Fruit fly (Drosophila melanogaster): ENCODE results near the gene ema.
A peak's percentile ranks its signal among the peaks of the same experiment; 100 is the strongest.

Gene ema

DNA sequence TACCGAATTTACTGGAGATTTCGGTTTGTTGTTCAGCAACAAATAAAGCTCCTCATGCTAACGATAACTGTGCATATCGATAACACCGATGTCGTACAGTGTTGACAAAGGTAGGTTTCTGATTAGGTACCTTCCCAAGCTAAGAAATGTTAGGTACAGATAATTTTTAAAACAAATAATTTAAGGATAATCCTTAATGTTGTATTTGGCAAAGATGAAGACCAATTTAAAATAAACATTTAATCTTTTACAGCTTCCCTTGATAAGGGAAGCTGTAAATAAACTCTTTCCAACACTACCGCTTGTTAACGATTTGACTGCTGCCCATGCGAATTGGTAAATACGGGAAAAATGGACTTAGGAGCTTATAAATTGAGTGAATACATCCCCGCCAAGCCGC is 1.5 kb upstream of the ema start, which contains the start of the genes Ttc1 and CG14882 (continued):
- TF ChIP-seq CG9797 (GFP tag; optimal IDR thresholded peaks at IDR 0.05) (no peak), Sox102F (GFP tag; optimal IDR thresholded peaks at IDR 0.05) (no peak), CG4360 (GFP tag; IDR thresholded peaks at IDR 0.05) (peak; percentile 45; the same call in 1 of the 2 replicates), hbn (GFP tag; IDR thresholded peaks at IDR 0.05; ENCODE audit: partially characterized antibody) (peak; percentile 58), Trl (optimal IDR thresholded peaks at IDR 0.05) (no peak), Trl (GFP tag; optimal IDR thresholded peaks at IDR 0.05) (peak; percentile 88), CG5180 (GFP tag; optimal IDR thresholded peaks at IDR 0.05) (no peak), HmgZ (tag; optimal IDR thresholded peaks at IDR 0.05) (peak; percentile 83), Gsc (GFP tag; IDR thresholded peaks at IDR 0.05) (no peak), da (GFP tag; optimal IDR thresholded peaks at IDR 0.05) (peak; percentile 48), Sry-δ (GFP tag; optimal IDR thresholded peaks at IDR 0.05) (peak; percentile 49), Drgx (GFP tag; IDR thresholded peaks at IDR 0.05) (peak; percentile 85), pita (GFP tag; optimal IDR thresholded peaks at IDR 0.05) (no peak), lov (optimal IDR thresholded peaks at IDR 0.05) (no peak), lov (GFP tag; IDR thresholded peaks at IDR 0.05) (no peak), Myb (GFP tag; optimal IDR thresholded peaks at IDR 0.05) (peak; percentile 73), CG1603 (tag; optimal IDR thresholded peaks at IDR 0.05) (peak; percentile 70), YL-1 (GFP tag; optimal IDR thresholded peaks at IDR 0.05) (peak; percentile 38), CG17186 (GFP tag; optimal IDR thresholded peaks at IDR 0.05) (no peak), CG1024 (GFP tag; IDR thresholded peaks at IDR 0.05) (peak; percentile 12; the same call in 1 of the 2 replicates), vfl (GFP tag; optimal IDR thresholded peaks at IDR 0.05) (peak; percentile 84), CG3726 (GFP tag; IDR thresholded peaks at IDR 0.05) (peak; percentile 68; the same call in 2 of the 3 replicates), TFAM (GFP tag; optimal IDR thresholded peaks at IDR 0.05) (peak; percentile 1), btn (GFP tag; optimal IDR thresholded peaks at IDR 0.05) (peak; percentile 44), Ptx1 (GFP tag; IDR thresholded peaks at IDR 0.05) (peak; percentile 91), dmrt99B (tag; optimal IDR thresholded peaks at IDR 0.05) (no peak), CG12659 (GFP tag; optimal IDR thresholded peaks at IDR 0.05) (peak; percentile 93), dati (GFP tag; IDR thresholded peaks at IDR 0.05) (no peak), ATbp (GFP tag; optimal IDR thresholded peaks at IDR 0.05) (peak; percentile 78), Blimp-1 (GFP tag; optimal IDR thresholded peaks at IDR 0.05) (peak; percentile 64), jing (GFP tag; optimal IDR thresholded peaks at IDR 0.05) (peak; percentile 25), Ravus (GFP tag; IDR thresholded peaks at IDR 0.05) (peak; percentile 35; the same call in 1 of the 2 replicates), gsb-n (tag; optimal IDR thresholded peaks at IDR 0.05) (peak; percentile 74), sob (GFP tag; IDR thresholded peaks at IDR 0.05) (peak; percentile 88), HLH4C (GFP tag; IDR thresholded peaks at IDR 0.05; ENCODE audit: partially characterized antibody) (peak; percentile 56; the same call in 2 of the 3 replicates), fd64A (GFP tag; optimal IDR thresholded peaks at IDR 0.05) (no peak), CG15696 (tag; optimal IDR thresholded peaks at IDR 0.05) (peak; percentile 48), CG18619 (GFP tag; optimal IDR thresholded peaks at IDR 0.05) (peak; percentile 72), Abd-B (GFP tag; optimal IDR thresholded peaks at IDR 0.05) (no peak), CG6272 (GFP tag; IDR thresholded peaks at IDR 0.05) (peak; percentile 65; the same call in 1 of the 2 replicates), CG5953 (GFP tag; IDR thresholded peaks at IDR 0.05) (peak; percentile 81), gce (GFP tag; IDR thresholded peaks at IDR 0.05) (peak; percentile 13; the same call in 1 of the 3 replicates), CG17359 (tag; optimal IDR thresholded peaks at IDR 0.05) (peak; percentile 74), NK7.1 (GFP tag; optimal IDR thresholded peaks at IDR 0.05) (peak; percentile 36), BEAF-32 (GFP tag; optimal IDR thresholded peaks at IDR 0.05) (peak; percentile 56), twi (tag; optimal IDR thresholded peaks at IDR 0.05) (peak; percentile 52), Spps (tag; optimal IDR thresholded peaks at IDR 0.05) (peak; percentile 44), her (GFP tag; optimal IDR thresholded peaks at IDR 0.05) (peak; percentile 84), Rfx (GFP tag; IDR thresholded peaks at IDR 0.05) (peak; percentile 94), CG30431 (GFP tag; optimal IDR thresholded peaks at IDR 0.05) (peak; percentile 49), cg (GFP tag; optimal IDR thresholded peaks at IDR 0.05) (no peak)
